Worm (Caenorhabditis elegans) whole organism, dauer: ENCODE data around the gene Y62H9A.2.

Experiments
- unc-62 ChIP-seq: sonication (generic microtip); optimal IDR thresholded peaks from 2 replicates; lab custom pipeline; 2017; ENCODE audit warnings: missing biosample characterization, missing genetic modification reagents, missing genetic modification characterization

The Y62H9A.2 gene

ce11 chrX:11892328-11892727 lies 14.3 kb upstream of the Y62H9A.2 start, which contains the start of gene Y62H9A.8:
TSS of gene Y62H9A.8 (minus strand) at chrX:11892428.
- no peak for TF ChIP-seq unc-62 (GFP tag; lab: Kevin White, UChicago)

ce11 chrX:11885577-11885976 lies 7.6 kb upstream of the Y62H9A.2 start, which contains the start of gene Y62H9A.7:
TSS of gene Y62H9A.7 (minus strand) at chrX:11885677.
- no peak for TF ChIP-seq unc-62 (GFP tag; lab: Kevin White, UChicago)

- no peak for TF ChIP-seq unc-62 (GFP tag; lab: Kevin White, UChicago)
These were observed 4.8 kb upstream of the Y62H9A.2 start, which contains the start of the genes Y62H9A.5 and ule-5 for ce11 chrX:11882800-11883199. TSS of gene Y62H9A.5 (minus strand) at chrX:11882900. TSS of gene ule-5 (plus strand) at chrX:11883127.

- no peak for TF ChIP-seq unc-62 (GFP tag; lab: Kevin White, UChicago)
These were observed 1.9 kb upstream of the Y62H9A.2 start, which contains the start of the genes Y62H9A.3 and Y62H9A.4 for ce11 chrX:11879871-11880270. TSS of gene Y62H9A.3 (minus strand) at chrX:11879971. TSS of gene Y62H9A.4 (plus strand) at chrX:11880126.

- TF ChIP-seq unc-62 (GFP tag; lab: Kevin White, UChicago): no peak
These were observed 2.7 kb downstream of the Y62H9A.2 start, which contains the start of gene Y62H9A.1 for ce11 chrX:11875260-11875659. TSS of gene Y62H9A.1 (plus strand) at chrX:11875541.

ce11 chrX:11872210-11872609 lies 5.8 kb downstream of the Y62H9A.2 start:
- no peak for TF ChIP-seq unc-62 (GFP tag; lab: Kevin White, UChicago)

ce11 chrX:11870393-11870792 lies 7.6 kb downstream of the Y62H9A.2 start:
- no peak for TF ChIP-seq unc-62 (GFP tag; lab: Kevin White, UChicago)

ce11 chrX:11869260-11869659 lies 8.7 kb downstream of the Y62H9A.2 start, which contains the start of gene dot-1.2:
TSS of gene dot-1.2 (minus strand) at chrX:11869360.
- TF ChIP-seq unc-62 (GFP tag; lab: Kevin White, UChicago): no peak

- TF ChIP-seq unc-62 (GFP tag; lab: Kevin White, UChicago): no peak
These were observed 12.9 kb downstream of the Y62H9A.2 start, which contains the start of gene F54F7.6 for ce11 chrX:11865083-11865482. TSS of gene F54F7.6 (plus strand) at chrX:11865383.

- TF ChIP-seq unc-62 (GFP tag; lab: Kevin White, UChicago): no peak
These were observed 14.7 kb downstream of the Y62H9A.2 start, which contains the start of gene F54F7.10 for ce11 chrX:11863307-11863706. TSS of gene F54F7.10 (plus strand) at chrX:11863607.

- no peak for TF ChIP-seq unc-62 (GFP tag; lab: Kevin White, UChicago)
These were observed 20.8 kb downstream of the Y62H9A.2 start, which contains the start of gene mes-1 for ce11 chrX:11857178-11857577. TSS of gene mes-1 (plus strand) at chrX:11857478.

ce11 chrX:11856214-11856613 lies 21.8 kb downstream of the Y62H9A.2 start:
- TF ChIP-seq unc-62 (GFP tag; lab: Kevin White, UChicago): no peak

- TF ChIP-seq unc-62 (GFP tag; lab: Kevin White, UChicago): no peak
These were observed 23.1 kb downstream of the Y62H9A.2 start, which contains the start of gene F54F7.8 for ce11 chrX:11854903-11855302. TSS of gene F54F7.8 (minus strand) at chrX:11855003.

ce11 chrX:11854432-11854831 lies 23.6 kb downstream of the Y62H9A.2 start:
- TF ChIP-seq unc-62 (GFP tag; lab: Kevin White, UChicago): no peak

- TF ChIP-seq unc-62 (GFP tag; lab: Kevin White, UChicago): no peak
These were observed 25.5 kb downstream of the Y62H9A.2 start, which contains the start of gene xtr-1 for ce11 chrX:11852494-11852893. TSS of gene xtr-1 (plus strand) at chrX:11852794.

ce11 chrX:11850572-11850971 lies 27.4 kb downstream of the Y62H9A.2 start, which contains the start of gene F54F7.14:
TSS of gene F54F7.14 (plus strand) at chrX:11850872.
- no peak for TF ChIP-seq unc-62 (GFP tag; lab: Kevin White, UChicago)

- TF ChIP-seq unc-62 (GFP tag; lab: Kevin White, UChicago): no peak
These were observed 27.9 kb downstream of the Y62H9A.2 start, which contains the start of gene F54F7.3 for ce11 chrX:11850082-11850481. TSS of gene F54F7.3 (minus strand) at chrX:11850182.
